Fruit fly (Drosophila melanogaster) whole organism, adult: ENCODE results near the gene CG13012.

Experiments used
- CG14711 ChIP-seq: fragments of 200-800 bp; sonication (Bioruptor generic); optimal IDR thresholded peaks from 2 replicates; lab custom pipeline; 2018; ENCODE audit warnings: missing biosample characterization, mild to moderate bottlenecking, missing genetic modification characterization, moderate library complexity
- CG5204 ChIP-seq: fragments of 200-800 bp; sonication (Bioruptor generic); optimal IDR thresholded peaks from 2 replicates; lab custom pipeline; 2016; ENCODE audit warnings: missing biosample characterization, missing genetic modification characterization
- CG7101 ChIP-seq: fragments of 200-800 bp; sonication (Bioruptor generic); optimal IDR thresholded peaks from 2 replicates; lab custom pipeline; 2018; ENCODE audit warnings: missing biosample characterization, mild to moderate bottlenecking, missing genetic modification characterization, moderate library complexity
- Crg-1 ChIP-seq: fragments of 200-800 bp; sonication (Bioruptor generic); optimal IDR thresholded peaks from 2 replicates; lab custom pipeline; 2016; ENCODE audit warnings: missing biosample characterization, missing genetic modification characterization
- Hr96 ChIP-seq: fragments of 200-800 bp; sonication (Bioruptor generic); optimal IDR thresholded peaks from 2 replicates; lab custom pipeline; 2016; ENCODE audit warnings: missing biosample characterization, missing genetic modification characterization
- kay ChIP-seq: fragments of 200-800 bp; sonication (Bioruptor generic); peaks from one replicate; lab custom pipeline; 2016; ENCODE audit warnings: missing biosample characterization, missing genetic modification characterization, borderline replicate concordance
- pad ChIP-seq: fragments of 200-800 bp; sonication (Bioruptor generic); optimal IDR thresholded peaks from 3 replicates; lab custom pipeline; 2017; ENCODE audit warnings: missing biosample characterization, missing genetic modification characterization, mild to moderate bottlenecking, moderate library complexity, missing genetic modification reagents

dm6 chrX:16721168-16721567 is 44.6 kb upstream of the CG13012 start, which contains the start of the genes CG32572 and CG34325:
- TF ChIP-seq Crg-1 (GFP tag; lab: Kevin White, UChicago) (no peak), kay (GFP tag; lab: Kevin White, UChicago) (no peak), CG5204 (GFP tag; lab: Kevin White, UChicago) (no peak), CG14711 (tag; lab: Kevin White, UChicago) (no peak), Hr96 (GFP tag; lab: Kevin White, UChicago) (no peak), pad (GFP tag; lab: Kevin White, UChicago) (no peak), CG7101 (tag; lab: Kevin White, UChicago) (no peak)
